Worm (Caenorhabditis elegans): ENCODE results near the gene Y113G7A.14.

ce11 chrV:20104417-20104816, 33.8 kb downstream of the Y113G7A.14 start:
- TF ChIP-seq lin-39 (tag; optimal IDR thresholded peaks at IDR 0.05) (no peak), unc-130 (tag; optimal IDR thresholded peaks at IDR 0.05) (no peak), nhr-28 (tag; optimal IDR thresholded peaks at IDR 0.05) (no peak)

Data from whole organism, L1 larva.